Worm (Caenorhabditis elegans): ENCODE measurements around the gene C55C3.8.

Gene C55C3.8

ce11 chrIV:5700372-5700771 is 9.5 kb downstream of the C55C3.8 start:
- no peak for TF ChIP-seq ztf-23 (GFP tag; IDR thresholded peaks at IDR 0.05)
- no peak for TF ChIP-seq tab-1 (GFP tag; IDR thresholded peaks at IDR 0.05)
- no peak for TF ChIP-seq T22C8.4 (GFP tag; IDR thresholded peaks at IDR 0.05)
- TF ChIP-seq klf-2 (GFP tag; conservative IDR thresholded peaks at IDR 0.05): no peak
- TF ChIP-seq med-1 (GFP tag; optimal IDR thresholded peaks at IDR 0.05; ENCODE audit: insufficient read depth): no peak
- TF ChIP-seq cog-1 (tag; optimal IDR thresholded peaks at IDR 0.05): no peak
- no peak for TF ChIP-seq ref-1 (GFP tag; conservative IDR thresholded peaks at IDR 0.05)
- no peak for TF ChIP-seq flt-1 (GFP tag; IDR thresholded peaks at IDR 0.05)
- no peak for TF ChIP-seq ztf-29 (GFP tag; IDR thresholded peaks at IDR 0.05)

- TF ChIP-seq med-1 (GFP tag; optimal IDR thresholded peaks at IDR 0.05; ENCODE audit: insufficient read depth) (no peak), tab-1 (GFP tag; IDR thresholded peaks at IDR 0.05) (no peak)
Measured at ce11 chrIV:5701646-5702045, 10.8 kb downstream of the C55C3.8 start.

DNA sequence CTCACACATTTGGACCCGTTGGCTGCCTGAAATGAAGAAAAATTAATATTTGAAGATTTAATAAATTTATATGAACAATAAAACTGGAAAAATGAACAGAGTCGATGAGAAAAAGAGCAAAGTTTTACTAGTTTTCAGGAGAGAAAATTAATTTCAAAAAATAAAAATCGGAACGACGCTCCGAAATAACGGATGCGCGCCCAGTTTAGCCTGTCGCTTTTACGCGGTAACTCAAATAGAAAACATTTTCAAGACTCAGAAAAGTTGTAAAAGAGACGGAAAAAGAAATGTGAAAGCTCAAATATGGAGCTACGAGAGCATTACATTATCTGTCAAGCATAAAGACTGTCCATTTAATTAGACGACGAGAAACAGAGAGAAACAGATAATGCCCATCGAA is 12.6 kb downstream of the C55C3.8 start, which contains the start of the genes C55C3.73 and perm-5:
Gene C55C3.73 (minus strand): TSS at position 9 of the 400 bp plus-strand sequence.
Gene perm-5 (minus strand): TSS at position 26 of the 400 bp plus-strand sequence.
- TF ChIP-seq ztf-29 (GFP tag; IDR thresholded peaks at IDR 0.05): no peak
- no peak for TF ChIP-seq med-1 (GFP tag; optimal IDR thresholded peaks at IDR 0.05; ENCODE audit: insufficient read depth)
- TF ChIP-seq cog-1 (tag; optimal IDR thresholded peaks at IDR 0.05): no peak
- no peak for TF ChIP-seq ztf-23 (GFP tag; IDR thresholded peaks at IDR 0.05)
- TF ChIP-seq klf-2 (GFP tag; conservative IDR thresholded peaks at IDR 0.05): no peak
- TF ChIP-seq flt-1 (GFP tag; IDR thresholded peaks at IDR 0.05): no peak
- TF ChIP-seq T22C8.4 (GFP tag; IDR thresholded peaks at IDR 0.05): no peak
- no peak for TF ChIP-seq ref-1 (GFP tag; conservative IDR thresholded peaks at IDR 0.05)
- no peak for TF ChIP-seq tab-1 (GFP tag; IDR thresholded peaks at IDR 0.05)

DNA sequence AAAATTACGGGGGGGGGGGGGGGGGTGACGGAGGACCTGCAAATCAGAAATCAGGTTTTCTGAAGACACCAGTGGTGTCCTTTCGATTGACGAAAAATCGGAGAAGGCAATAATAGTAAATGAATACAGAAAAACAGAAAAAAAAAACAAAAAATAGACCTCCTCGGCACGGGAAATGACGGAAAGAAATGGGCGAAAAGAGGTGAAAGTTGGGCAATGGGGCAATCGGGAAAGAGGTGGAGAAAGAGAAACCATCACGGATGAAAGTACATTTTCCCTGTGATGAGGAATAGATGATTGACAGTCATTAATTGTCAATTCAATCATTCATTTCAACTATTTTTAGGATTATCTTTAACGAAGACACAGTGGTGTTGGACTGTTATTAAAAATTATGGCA is 13.1 kb downstream of the C55C3.8 start:
- no peak for TF ChIP-seq flt-1 (GFP tag; IDR thresholded peaks at IDR 0.05)
- no peak for TF ChIP-seq T22C8.4 (GFP tag; IDR thresholded peaks at IDR 0.05)
- no peak for TF ChIP-seq cog-1 (tag; optimal IDR thresholded peaks at IDR 0.05)

DNA sequence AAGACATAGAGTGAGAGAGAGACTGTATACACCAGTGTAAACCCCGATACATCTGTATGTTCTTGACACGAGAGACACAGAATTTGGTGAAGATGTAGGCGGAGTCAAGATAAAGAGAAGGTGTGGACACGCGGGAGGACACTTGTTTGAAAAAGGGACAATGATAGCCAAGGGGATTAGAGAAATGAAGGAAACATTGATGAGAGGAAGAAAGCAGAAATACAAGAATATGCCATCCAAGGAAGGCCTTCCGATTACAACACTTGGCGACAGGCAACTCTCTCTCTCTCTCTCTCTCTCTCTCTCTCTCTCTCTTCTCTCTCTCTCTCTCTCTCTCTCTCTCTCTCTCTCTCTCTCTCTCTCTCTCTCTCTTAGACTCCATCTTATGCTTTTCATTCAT is 15.8 kb downstream of the C55C3.8 start:
- TF ChIP-seq tab-1 (GFP tag; IDR thresholded peaks at IDR 0.05): no peak
- no peak for TF ChIP-seq cog-1 (tag; optimal IDR thresholded peaks at IDR 0.05)
- TF ChIP-seq ref-1 (GFP tag; conservative IDR thresholded peaks at IDR 0.05): no peak

DNA sequence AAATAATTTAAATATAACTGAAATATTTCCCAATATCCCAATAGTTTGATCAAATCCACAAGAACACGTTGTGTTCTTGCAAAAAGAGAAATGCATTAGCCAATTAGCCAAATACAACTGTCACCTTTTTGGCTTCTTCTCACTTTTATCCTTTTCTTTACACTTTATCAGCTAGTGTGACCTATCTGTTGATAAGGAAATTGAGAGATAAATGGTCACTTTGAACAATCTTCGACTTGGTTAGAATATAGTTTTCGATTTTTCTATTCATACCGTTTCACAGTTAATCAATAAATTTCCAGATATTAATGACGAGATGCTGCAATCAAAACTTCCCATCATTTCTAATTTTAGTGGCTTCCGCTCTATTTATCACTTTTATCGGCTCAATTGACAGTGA is 18.0 kb downstream of the C55C3.8 start, which contains the start of gene C55C3.1:
Gene C55C3.1 (plus strand): TSS at position 301 of the 400 bp plus-strand sequence.
- TF ChIP-seq tab-1 (GFP tag; IDR thresholded peaks at IDR 0.05): no peak

- TF ChIP-seq med-1 (GFP tag; optimal IDR thresholded peaks at IDR 0.05; ENCODE audit: insufficient read depth) (no peak), tab-1 (GFP tag; IDR thresholded peaks at IDR 0.05) (no peak), ztf-29 (GFP tag; IDR thresholded peaks at IDR 0.05) (no peak), ztf-23 (GFP tag; IDR thresholded peaks at IDR 0.05) (no peak), flt-1 (GFP tag; IDR thresholded peaks at IDR 0.05) (no peak), klf-2 (GFP tag; conservative IDR thresholded peaks at IDR 0.05) (no peak), ref-1 (GFP tag; conservative IDR thresholded peaks at IDR 0.05) (no peak), cog-1 (tag; optimal IDR thresholded peaks at IDR 0.05) (no peak), T22C8.4 (GFP tag; IDR thresholded peaks at IDR 0.05) (no peak)
Measured at ce11 chrIV:5715341-5716112, 24.7 kb downstream of the C55C3.8 start.

DNA sequence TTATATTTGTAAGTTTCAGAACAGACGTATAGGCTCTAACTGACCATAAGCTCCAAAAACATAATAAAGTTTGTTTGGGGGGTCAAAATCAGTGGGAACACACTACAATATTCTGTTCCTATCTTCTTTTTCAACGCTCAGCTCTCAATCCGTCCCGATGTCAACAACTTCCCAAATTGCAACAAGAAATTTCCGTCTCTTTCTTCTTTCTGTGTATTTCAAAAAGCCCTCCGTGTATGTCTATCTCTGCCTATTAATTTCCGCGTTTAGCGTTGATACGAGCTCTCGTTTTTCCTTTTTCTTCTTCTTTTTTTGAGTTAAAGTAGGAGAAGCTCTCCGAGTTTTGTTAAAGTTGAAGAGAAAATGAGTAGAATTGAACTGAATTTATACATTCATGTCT is 32.8 kb downstream of the C55C3.8 start:
- no peak for TF ChIP-seq cog-1 (tag; optimal IDR thresholded peaks at IDR 0.05)
- no peak for TF ChIP-seq tab-1 (GFP tag; IDR thresholded peaks at IDR 0.05)
- TF ChIP-seq klf-2 (GFP tag; conservative IDR thresholded peaks at IDR 0.05): no peak

- no peak for TF ChIP-seq klf-2 (GFP tag; conservative IDR thresholded peaks at IDR 0.05)
- no peak for TF ChIP-seq cog-1 (tag; optimal IDR thresholded peaks at IDR 0.05)
- no peak for TF ChIP-seq med-1 (GFP tag; optimal IDR thresholded peaks at IDR 0.05; ENCODE audit: insufficient read depth)
- no peak for TF ChIP-seq ztf-29 (GFP tag; IDR thresholded peaks at IDR 0.05)
- no peak for TF ChIP-seq tab-1 (GFP tag; IDR thresholded peaks at IDR 0.05)
- no peak for TF ChIP-seq ztf-23 (GFP tag; IDR thresholded peaks at IDR 0.05)
- no peak for TF ChIP-seq ref-1 (GFP tag; conservative IDR thresholded peaks at IDR 0.05)
- no peak for TF ChIP-seq T22C8.4 (GFP tag; IDR thresholded peaks at IDR 0.05)
- no peak for TF ChIP-seq flt-1 (GFP tag; IDR thresholded peaks at IDR 0.05)
Measured at ce11 chrIV:5725300-5725699, 34.5 kb downstream of the C55C3.8 start, which contains the start of gene H35B03.1. Gene H35B03.1, plus strand, starts transcription at chrIV:5725600.

- TF ChIP-seq ztf-23 (GFP tag; IDR thresholded peaks at IDR 0.05) (no peak), tab-1 (GFP tag; IDR thresholded peaks at IDR 0.05) (no peak)
Measured at ce11 chrIV:5731597-5731996, 40.8 kb downstream of the C55C3.8 start, which contains the start of gene H35B03.2. Gene H35B03.2, minus strand, starts transcription at chrIV:5731674.

DNA sequence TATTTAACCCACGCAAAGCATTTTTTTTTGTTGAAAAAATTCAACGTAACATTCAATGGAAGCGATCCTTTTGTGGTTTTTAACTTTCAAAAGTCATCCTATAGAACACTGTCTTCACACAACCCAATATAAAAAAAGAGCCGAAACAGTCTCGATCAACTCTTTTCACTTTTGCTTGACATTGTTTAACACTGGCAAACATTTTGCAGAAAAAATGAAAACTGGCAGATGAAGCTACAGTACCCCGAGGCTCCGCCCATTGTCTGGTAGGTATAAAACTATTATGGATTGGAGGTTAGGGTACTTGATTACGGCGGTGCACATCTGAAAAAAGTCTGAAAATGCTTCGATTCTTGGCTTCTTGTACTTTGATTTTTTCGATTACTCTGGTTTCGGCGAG is 43.9 kb downstream of the C55C3.8 start, which contains the start of gene cpg-18:
Gene cpg-18 (plus strand): TSS at position 301 of the 400 bp plus-strand sequence.
- TF ChIP-seq ref-1 (GFP tag; conservative IDR thresholded peaks at IDR 0.05) (no peak), klf-2 (GFP tag; conservative IDR thresholded peaks at IDR 0.05) (no peak), med-1 (GFP tag; optimal IDR thresholded peaks at IDR 0.05; ENCODE audit: insufficient read depth) (no peak), T22C8.4 (GFP tag; IDR thresholded peaks at IDR 0.05) (no peak), flt-1 (GFP tag; IDR thresholded peaks at IDR 0.05) (no peak), ztf-23 (GFP tag; IDR thresholded peaks at IDR 0.05) (no peak), cog-1 (tag; optimal IDR thresholded peaks at IDR 0.05) (no peak), ztf-29 (GFP tag; IDR thresholded peaks at IDR 0.05) (no peak), tab-1 (GFP tag; IDR thresholded peaks at IDR 0.05) (no peak)
